Fruit fly (Drosophila melanogaster): ENCODE data around the gene CG13937.

The CG13937 gene

dm6 chr3L:1882868-1883554 is at the start of gene CG13937 (continued):
- no peak for TF ChIP-seq tx (GFP tag; optimal IDR thresholded peaks at IDR 0.05)
- no peak for TF ChIP-seq CG13296 (GFP tag; optimal IDR thresholded peaks at IDR 0.05)
- no peak for TF ChIP-seq CG12769 (tag; optimal IDR thresholded peaks at IDR 0.05)
- no peak for TF ChIP-seq CG3407 (GFP tag; optimal IDR thresholded peaks at IDR 0.05)
- TF ChIP-seq CG17612 (GFP tag; IDR thresholded peaks at IDR 0.05), result no peak
- TF ChIP-seq ATbp (GFP tag; optimal IDR thresholded peaks at IDR 0.05), result no peak
- TF ChIP-seq CG17186 (GFP tag; optimal IDR thresholded peaks at IDR 0.05), result no peak
- no peak for TF ChIP-seq cato (GFP tag; optimal IDR thresholded peaks at IDR 0.05; ENCODE audit: borderline replicate concordance)
- TF ChIP-seq CG32767 (GFP tag; IDR thresholded peaks at IDR 0.05), result no peak
- TF ChIP-seq CG10209 (GFP tag; optimal IDR thresholded peaks at IDR 0.05), result no peak
- TF ChIP-seq lov (optimal IDR thresholded peaks at IDR 0.05), result no peak
- TF ChIP-seq lov (GFP tag; IDR thresholded peaks at IDR 0.05), result no peak
- peak in 1 of 2 experiments; percentile 81 for TF ChIP-seq Hr51 (GFP tag; optimal IDR thresholded peaks at IDR 0.05)
- TF ChIP-seq CG7963 (GFP tag; IDR thresholded peaks at IDR 0.05; ENCODE audit: partially characterized antibody), result no peak
- no peak for TF ChIP-seq fd3F (GFP tag; optimal IDR thresholded peaks at IDR 0.05)
- no peak for TF ChIP-seq CG14050 (GFP tag; IDR thresholded peaks at IDR 0.05)
- no peak for TF ChIP-seq CG4820 (GFP tag; optimal IDR thresholded peaks at IDR 0.05)
- TF ChIP-seq CG7786 (GFP tag; optimal IDR thresholded peaks at IDR 0.05), result no peak
- no peak for TF ChIP-seq ac (GFP tag; optimal IDR thresholded peaks at IDR 0.05)
- no peak for TF ChIP-seq pho (GFP tag; optimal IDR thresholded peaks at IDR 0.05)
- TF ChIP-seq CG2712 (tag; optimal IDR thresholded peaks at IDR 0.05), result no peak
- no peak for TF ChIP-seq CG7556 (GFP tag; optimal IDR thresholded peaks at IDR 0.05)
- TF ChIP-seq CG10543 (GFP tag; optimal IDR thresholded peaks at IDR 0.05), result peak; percentile 46
- TF ChIP-seq CG8924 (tag; optimal IDR thresholded peaks at IDR 0.05), result no peak
- no peak for TF ChIP-seq gsb-n (tag; optimal IDR thresholded peaks at IDR 0.05)
- TF ChIP-seq CG10654 (GFP tag; optimal IDR thresholded peaks at IDR 0.05), result no peak
- no peak for TF ChIP-seq danr (GFP tag; IDR thresholded peaks at IDR 0.05)
- TF ChIP-seq CG15514 (GFP tag; optimal IDR thresholded peaks at IDR 0.05), result peak; percentile 19
- TF ChIP-seq Sry-δ (GFP tag; optimal IDR thresholded peaks at IDR 0.05), result no peak
- no peak for TF ChIP-seq slp2 (GFP tag; optimal IDR thresholded peaks at IDR 0.05)
- no peak for TF ChIP-seq CG11247 (GFP tag; IDR thresholded peaks at IDR 0.05)
- TF ChIP-seq CG7271 (tag; optimal IDR thresholded peaks at IDR 0.05), result no peak
- TF ChIP-seq Atf3 (GFP tag; optimal IDR thresholded peaks at IDR 0.05), result no peak
- TF ChIP-seq CG10979 (tag; optimal IDR thresholded peaks at IDR 0.05), result no peak
- no peak for TF ChIP-seq CG8388 (GFP tag; optimal IDR thresholded peaks at IDR 0.05)
- TF ChIP-seq CG10366 (GFP tag; IDR thresholded peaks at IDR 0.05), result no peak
- TF ChIP-seq CG5245 (GFP tag; optimal IDR thresholded peaks at IDR 0.05), result no peak
- no peak for TF ChIP-seq CG12219 (GFP tag; optimal IDR thresholded peaks at IDR 0.05)
- TF ChIP-seq CG1233 (GFP tag; optimal IDR thresholded peaks at IDR 0.05), result no peak
- TF ChIP-seq CG9215 (GFP tag; IDR thresholded peaks at IDR 0.05), result no peak
- no peak for TF ChIP-seq fd102C (GFP tag; optimal IDR thresholded peaks at IDR 0.05)
- TF ChIP-seq bab2 (GFP tag; optimal IDR thresholded peaks at IDR 0.05), result no peak
- TF ChIP-seq Scr (GFP tag; IDR thresholded peaks at IDR 0.05; ENCODE audit: partially characterized antibody), result peak; percentile 11; the same call in 1 of the 2 replicates
- no peak for TF ChIP-seq mld (GFP tag; IDR thresholded peaks at IDR 0.05; ENCODE audit: partially characterized antibody)
- TF ChIP-seq Side (GFP tag; optimal IDR thresholded peaks at IDR 0.05), result no peak
- no peak for TF ChIP-seq shn (GFP tag; optimal IDR thresholded peaks at IDR 0.05)
- no peak for TF ChIP-seq nmo (GFP tag; optimal IDR thresholded peaks at IDR 0.05)
- no peak for TF ChIP-seq Optix (GFP tag; IDR thresholded peaks at IDR 0.05)
- TF ChIP-seq nerfin-1 (tag; optimal IDR thresholded peaks at IDR 0.05), result peak; percentile 44
- TF ChIP-seq CG12942 (GFP tag; optimal IDR thresholded peaks at IDR 0.05), result no peak

All from whole organism, embryonic.